Fruit fly (Drosophila melanogaster): ENCODE results near the gene TfIIS.

The TfIIS gene

DNA sequence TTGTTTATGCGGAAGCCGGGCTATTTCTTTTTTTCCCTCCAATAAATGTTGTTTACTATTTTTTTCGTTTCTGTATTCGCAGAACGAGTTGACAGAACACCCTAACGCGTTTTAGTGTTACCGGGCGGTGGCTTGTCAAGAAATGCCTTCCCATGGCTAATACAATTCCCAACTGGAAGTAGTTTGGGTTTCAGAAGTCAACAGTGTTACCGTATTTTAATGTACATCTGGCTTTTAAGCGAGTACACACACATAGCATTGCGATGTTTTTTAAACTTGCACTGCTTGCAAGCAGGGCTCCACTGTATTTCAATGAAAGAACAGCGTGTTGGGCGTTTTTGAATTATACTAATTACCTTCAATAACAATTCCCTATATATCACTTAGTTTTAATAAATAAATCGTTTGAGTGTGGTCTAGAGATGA lies at the start of gene TfIIS:
Gene TfIIS, minus strand, starts transcription at position 178 of the 426 bp plus-strand sequence.
- no peak for TF ChIP-seq noc (tag; optimal IDR thresholded peaks at IDR 0.05)

DNA sequence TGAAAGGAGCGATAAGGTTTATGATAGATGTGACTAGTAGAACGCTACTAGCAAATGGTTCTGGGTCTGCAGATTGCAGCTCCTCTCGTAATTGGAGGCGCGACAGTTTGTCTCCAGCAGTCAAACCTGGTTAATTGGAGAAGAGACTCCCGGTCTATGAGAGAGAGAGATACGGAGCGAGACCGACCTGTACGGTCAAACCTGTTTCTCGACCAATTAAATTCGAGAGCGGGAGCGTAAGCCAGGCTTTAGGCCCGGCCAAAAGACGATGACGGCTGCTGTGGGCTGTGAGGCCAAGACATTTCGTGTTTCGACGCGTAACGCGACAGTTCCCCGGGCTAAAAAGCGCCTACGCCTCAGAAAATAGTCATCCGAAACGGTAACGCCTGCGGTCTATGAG lies 48.6 kb upstream of the TfIIS start, which contains the start of gene CG15269:
Gene CG15269, plus strand, starts transcription at position 261 of the 400 bp plus-strand sequence.
- TF ChIP-seq noc (tag; optimal IDR thresholded peaks at IDR 0.05) = no peak

DNA sequence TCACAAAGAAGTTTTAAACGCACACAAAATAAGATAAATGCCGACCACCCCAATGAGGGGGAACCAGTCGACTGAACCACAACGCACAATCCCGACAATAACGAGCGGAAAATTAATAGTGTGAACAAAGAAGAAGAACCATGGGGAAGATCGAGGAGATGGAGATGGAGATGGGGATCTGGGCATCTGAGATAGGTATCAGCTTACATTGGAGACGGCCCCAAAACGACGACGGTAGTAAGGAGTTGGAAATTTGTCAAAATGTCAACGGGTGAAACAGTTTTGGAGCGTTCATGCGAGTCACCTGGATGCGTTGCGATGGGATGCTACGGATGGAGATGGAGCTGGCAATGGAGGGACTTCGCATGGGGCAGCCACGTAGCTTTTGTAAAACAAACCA lies 46.7 kb upstream of the TfIIS start:
- no peak for TF ChIP-seq noc (tag; optimal IDR thresholded peaks at IDR 0.05)

DNA sequence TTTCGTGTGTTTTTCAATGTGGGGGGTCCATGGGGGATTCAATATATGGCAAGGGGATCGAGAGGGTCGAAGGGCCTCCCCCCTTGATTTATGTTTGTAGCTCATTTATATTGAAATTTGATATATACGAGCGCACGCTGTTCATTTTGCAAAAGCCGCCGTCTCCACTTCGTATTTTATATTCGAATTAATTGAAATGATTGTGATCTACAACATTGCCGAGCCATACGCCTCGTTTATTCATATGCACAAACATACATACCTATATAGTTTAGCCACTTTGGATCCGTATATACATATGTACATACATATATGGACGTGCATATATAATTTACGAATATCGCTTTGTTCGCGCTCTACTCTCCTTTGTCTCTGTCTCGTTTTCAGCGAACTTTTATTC lies 45.5 kb upstream of the TfIIS start:
- no peak for TF ChIP-seq noc (tag; optimal IDR thresholded peaks at IDR 0.05)

DNA sequence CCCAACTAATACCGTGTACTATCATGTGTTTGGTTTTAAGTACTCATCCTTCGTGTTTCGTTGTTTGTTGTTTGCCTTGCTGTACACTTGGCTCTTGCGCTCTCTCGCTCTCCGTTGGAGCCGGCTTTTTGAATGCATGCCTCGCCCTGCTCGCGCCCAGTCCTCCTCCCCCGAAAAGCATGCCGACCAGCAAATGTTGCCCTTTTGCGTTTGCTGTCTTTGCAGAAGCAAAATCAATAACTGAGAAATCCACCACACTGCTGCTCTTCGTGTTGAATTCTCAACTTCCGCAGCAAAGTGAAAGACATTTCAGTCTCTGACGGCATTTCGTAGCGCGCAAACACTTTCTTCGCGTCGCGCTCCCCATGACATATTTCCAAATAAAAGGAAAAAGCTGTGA lies 13.9 kb upstream of the TfIIS start, which contains the start of gene wwk:
Gene wwk, plus strand, starts transcription at position 312 of the 400 bp plus-strand sequence.
- no peak for TF ChIP-seq noc (tag; optimal IDR thresholded peaks at IDR 0.05)

DNA sequence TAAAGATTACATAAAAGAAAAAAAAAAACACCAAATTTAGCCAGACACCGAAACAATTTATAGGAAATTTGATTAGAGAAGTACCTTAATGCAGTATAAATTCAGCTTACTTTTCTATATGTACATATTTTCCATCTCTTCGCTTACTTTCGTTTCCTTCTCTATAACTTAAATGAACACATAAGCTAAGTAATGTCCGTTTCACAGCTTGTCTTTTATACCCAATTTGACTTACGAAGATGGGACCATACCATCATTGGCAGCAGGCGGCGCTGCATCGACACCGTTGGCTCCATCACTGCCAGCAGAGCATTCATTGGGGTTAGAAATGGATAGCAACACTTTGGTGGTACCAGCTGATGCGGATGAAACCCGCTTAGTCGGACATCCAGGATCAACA lies 9.7 kb upstream of the TfIIS start, which contains the start of gene vig:
Gene vig, minus strand, starts transcription at position 101 of the 400 bp plus-strand sequence.
- TF ChIP-seq noc (tag; optimal IDR thresholded peaks at IDR 0.05) = no peak

DNA sequence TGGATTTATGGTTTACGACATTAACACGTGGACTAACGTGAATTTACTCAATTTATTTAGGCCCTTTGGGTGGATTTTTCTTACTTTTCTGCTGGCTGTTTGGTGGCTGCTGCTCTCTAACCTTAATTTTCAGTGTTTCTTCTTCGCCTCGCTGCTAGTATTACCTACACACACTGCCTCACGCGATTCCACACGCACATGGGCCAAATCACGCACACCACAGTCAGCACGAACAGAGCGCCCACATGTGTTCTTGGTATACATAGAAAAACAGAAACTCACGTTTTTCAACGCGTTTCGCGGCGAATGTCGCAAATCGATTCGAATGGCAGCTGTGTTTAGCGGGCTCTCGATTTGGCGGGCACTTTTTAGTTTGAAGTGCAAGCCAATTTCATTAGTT lies 7.3 kb upstream of the TfIIS start:
- TF ChIP-seq noc (tag; optimal IDR thresholded peaks at IDR 0.05) = peak; percentile 47

DNA sequence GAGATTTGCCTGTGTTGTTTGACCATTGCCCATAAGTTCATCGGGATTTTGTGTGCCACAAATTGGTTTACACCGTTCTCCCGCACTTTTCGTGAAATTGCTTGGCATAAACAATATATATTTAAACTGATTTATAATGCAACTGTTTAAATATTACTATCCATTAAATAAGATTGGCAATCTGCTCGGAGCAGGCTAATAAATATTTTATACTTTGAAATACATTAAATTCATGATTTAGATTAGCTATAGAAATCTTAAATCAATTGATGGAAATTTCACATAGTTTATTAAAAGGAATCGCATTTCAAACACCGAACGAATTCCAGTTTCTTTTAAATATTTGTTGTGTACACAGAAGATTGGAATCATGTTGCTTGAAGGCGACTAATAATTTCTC lies 5.6 kb upstream of the TfIIS start:
- TF ChIP-seq noc (tag; optimal IDR thresholded peaks at IDR 0.05) = no peak

DNA sequence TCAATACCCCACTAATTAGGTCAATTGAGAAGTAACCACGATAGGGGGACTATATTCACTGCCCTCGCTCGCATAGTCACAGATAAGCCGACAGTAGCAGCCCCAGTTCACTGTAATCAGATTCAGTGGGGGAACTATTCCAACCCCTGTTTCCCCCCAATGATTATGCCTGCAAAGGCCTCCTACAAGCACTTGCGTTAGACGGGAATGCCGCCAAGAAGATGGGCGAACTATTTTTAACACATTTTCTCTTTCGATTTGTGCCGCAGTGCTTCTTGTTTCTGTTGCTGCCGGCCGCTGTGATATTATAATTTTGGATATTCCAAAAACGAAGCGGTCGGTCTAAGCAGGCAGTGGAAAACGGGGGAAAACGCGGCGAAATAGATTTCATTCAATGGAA lies 5.1 kb upstream of the TfIIS start:
- no peak for TF ChIP-seq noc (tag; optimal IDR thresholded peaks at IDR 0.05)

DNA sequence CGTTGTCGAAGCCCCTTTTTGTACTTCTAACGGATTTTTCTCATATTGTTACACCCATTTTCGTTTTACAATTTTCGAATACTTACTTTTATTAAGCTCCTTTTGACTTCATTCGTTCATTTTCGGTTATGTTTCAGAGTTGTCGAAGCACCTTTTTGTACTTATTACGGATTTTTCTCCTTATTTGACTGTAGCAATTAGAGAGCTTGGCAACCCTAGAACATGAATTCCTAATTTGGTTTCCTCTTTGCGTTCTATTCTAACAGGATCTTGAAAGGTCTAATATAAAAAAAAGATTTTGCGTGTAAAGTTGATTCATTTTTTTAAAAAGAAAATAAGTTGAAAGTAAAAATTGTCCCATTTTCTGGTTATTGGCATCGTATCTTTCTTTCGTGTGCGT lies 1.5 kb upstream of the TfIIS start:
- no peak for TF ChIP-seq noc (tag; optimal IDR thresholded peaks at IDR 0.05)

DNA sequence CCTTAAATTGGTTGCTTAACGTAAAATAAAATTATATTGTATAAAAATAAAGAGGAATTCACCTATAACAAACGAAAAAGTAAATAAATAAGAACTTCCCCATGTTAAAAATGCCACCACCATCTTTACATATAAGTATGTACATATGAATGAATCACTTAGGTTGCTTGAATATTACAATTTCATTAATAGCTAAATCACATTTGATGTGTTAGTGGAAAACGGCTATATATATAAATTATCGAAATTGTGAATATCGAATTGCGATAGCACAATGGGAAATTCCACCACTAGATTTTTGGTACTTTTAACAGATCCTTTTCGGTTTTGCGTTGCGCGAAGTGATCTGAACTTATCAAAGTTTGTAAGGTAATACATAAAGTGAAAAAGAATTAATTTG lies 811 bp upstream of the TfIIS start, which contains the start of the genes solo and vas:
Gene solo, plus strand, starts transcription at position 289 of the 400 bp plus-strand sequence.
Gene vas, plus strand, starts transcription at position 289 of the 400 bp plus-strand sequence.
- no peak for TF ChIP-seq noc (tag; optimal IDR thresholded peaks at IDR 0.05)

DNA sequence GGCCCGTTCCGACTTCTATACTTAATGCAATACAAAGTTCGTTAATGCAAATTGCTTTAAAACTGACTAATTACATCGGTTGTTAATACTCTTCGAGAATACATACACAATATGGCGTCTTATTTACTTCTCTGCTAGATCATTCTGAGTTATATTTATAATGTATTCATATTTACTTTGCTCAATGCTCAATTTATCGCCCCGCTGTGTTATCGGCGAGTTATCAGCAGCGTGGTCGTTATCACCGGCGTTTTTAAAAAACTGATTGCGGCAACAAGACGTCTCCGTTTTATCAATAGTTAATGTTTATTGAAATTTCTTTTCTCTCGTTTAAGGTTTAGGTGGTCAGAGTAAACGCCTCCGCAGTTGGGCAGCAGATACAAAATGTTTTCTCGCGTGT lies 1.6 kb downstream of the TfIIS start:
- no peak for TF ChIP-seq noc (tag; optimal IDR thresholded peaks at IDR 0.05)

DNA sequence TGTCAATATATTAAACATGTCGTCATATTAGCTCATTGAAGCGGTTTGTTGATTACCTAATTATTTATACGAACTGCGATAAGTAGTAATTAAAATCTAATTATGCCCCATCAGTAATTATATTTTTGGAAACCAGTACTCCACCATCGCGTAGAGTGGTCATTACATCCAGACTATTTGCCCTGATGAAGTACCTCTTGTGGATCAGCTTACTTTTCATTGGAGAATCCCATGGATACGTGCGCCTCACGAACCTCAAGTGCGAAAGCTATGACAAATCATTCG lies 2.5 kb downstream of the TfIIS start, which contains the start of gene CG33679:
Gene CG33679, plus strand, starts transcription at position 186 of the 285 bp plus-strand sequence.
- no peak for TF ChIP-seq noc (tag; optimal IDR thresholded peaks at IDR 0.05)

DNA sequence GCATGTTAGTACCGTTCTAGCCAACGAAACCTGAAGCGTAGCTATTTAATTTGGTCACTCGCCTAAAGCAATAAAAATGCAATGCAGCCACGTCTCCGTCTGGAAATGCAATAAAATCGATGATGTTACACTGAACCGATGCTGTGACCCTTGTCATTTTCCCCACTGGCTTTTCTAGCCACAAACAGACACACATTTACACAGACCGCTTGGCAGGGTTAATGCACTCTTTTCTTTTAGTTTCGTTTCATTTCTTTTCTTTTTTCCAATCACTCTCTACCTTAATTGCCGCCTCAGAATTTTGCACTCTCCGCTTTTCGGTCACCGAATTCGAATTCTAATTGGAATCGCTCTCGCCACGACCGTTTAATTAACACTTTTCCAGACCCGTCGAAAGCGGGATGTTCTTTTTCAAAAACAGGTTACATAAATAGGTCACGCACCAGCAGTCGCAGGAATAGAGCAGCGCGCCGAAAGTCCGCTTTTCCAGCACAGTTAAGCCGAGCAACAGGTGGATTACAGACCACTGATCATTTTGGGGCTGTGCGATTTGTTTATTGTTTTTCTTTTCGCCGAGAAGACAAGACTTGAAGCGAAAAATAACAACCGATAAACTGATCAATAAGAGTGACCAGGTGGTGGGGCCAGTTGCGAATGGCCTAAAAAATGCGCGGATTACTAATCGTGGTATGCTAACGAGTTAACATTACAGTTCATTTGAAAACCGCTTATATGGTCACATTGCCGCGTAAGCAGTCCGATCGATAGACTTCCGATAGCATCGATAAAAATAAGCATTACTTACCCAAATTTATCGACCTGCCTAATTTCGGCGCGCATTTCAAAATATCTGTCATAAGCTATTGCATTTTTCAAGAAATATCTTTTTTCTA lies 3.1 kb downstream of the TfIIS start, which contains the start of gene ck:
Gene ck, minus strand, starts transcription at position 638 of the 893 bp plus-strand sequence.
- TF ChIP-seq noc (tag; optimal IDR thresholded peaks at IDR 0.05) = no peak

DNA sequence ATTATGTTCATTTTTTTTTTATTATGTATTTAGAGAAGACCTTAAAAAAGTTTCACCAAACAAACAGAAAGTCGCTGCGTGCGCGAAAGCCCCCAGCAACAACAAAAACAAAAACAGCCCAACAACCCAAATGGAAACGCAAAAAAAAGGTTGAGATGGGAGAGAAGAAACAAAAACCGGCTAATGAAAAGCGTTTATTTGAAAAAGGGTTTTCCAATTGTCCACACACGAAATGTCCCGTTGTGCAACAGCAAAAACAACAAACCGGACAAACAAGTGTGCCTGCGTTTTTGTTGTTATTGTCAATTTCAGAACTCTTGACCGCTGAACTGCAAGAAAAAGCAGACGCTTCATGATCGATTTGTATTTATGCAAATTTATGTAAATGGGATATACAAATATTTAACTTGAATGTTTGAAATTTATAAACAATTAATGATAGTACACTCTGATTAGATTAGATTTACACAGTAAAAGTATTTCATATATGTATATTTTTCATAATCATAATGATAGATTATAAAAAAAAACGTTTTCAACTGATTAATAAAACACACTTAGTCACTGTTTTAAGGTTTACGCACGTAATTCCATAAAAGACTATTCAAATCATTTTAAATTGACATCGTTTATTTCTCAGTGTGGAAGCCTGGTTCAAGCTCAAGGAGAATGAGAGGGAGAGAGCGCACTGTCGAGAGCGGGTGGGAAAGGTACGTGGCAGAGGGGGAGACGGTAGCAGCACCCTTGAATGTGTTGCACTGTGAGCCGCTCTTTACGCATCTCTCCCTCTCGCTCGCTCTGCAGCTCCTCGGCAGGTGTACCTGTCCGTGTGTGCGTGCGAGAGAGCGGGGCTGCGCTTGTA lies 4.0 kb downstream of the TfIIS start:
- peak; percentile 65 for TF ChIP-seq noc (tag; optimal IDR thresholded peaks at IDR 0.05)

DNA sequence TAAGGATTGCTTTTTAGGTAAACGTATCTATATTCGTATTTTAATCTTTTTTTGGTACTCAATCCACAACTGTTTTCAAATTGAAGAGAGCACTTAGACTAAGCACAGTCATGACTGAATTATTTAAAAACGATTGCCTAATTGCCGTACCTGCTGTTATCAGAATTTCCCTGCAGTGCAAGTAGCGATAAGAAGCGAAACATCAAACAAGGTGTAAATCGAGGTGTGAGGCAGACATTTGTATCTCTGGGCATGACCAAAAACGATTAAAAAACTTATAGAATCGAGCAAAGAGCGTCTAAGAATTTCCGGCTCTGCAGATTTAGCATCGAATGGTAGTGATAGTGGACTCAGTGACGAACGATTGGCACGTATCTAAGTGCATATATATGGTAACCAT lies 5.5 kb downstream of the TfIIS start:
- no peak for TF ChIP-seq noc (tag; optimal IDR thresholded peaks at IDR 0.05)
